Worm (Caenorhabditis elegans) whole organism, midembryonic: Measurements from ENCODE around the gene srw-38.

Experiments
- T22C8.4 ChIP-seq: fragments of 200-800 bp; sonication (Bioruptor generic); IDR thresholded peaks from 2 replicates; pipeline ENCODE4 v1.3.6; 2022; ENCODE audit warnings: missing genetic modification characterization, missing compliant biosample characterization
- cog-1 ChIP-seq: sonication (generic microtip); optimal IDR thresholded peaks from 2 replicates; lab custom pipeline; 2016; ENCODE audit warnings: missing genetic modification characterization, missing compliant biosample characterization
- flt-1 ChIP-seq: fragments of 200-800 bp; sonication (Bioruptor generic); IDR thresholded peaks from 2 replicates; pipeline ENCODE4 v1.3.6; 2022; ENCODE audit warnings: missing genetic modification characterization, missing compliant biosample characterization
- klf-2 ChIP-seq: fragments of 200-800 bp; sonication (Bioruptor generic); conservative IDR thresholded peaks from 2 replicates; pipeline ENCODE4 v1.3.6; 2022; ENCODE audit warnings: missing genetic modification reagents, missing genetic modification characterization, missing compliant biosample characterization
- med-1 ChIP-seq: sonication (generic microtip); optimal IDR thresholded peaks from 2 replicates; lab custom pipeline; 2017; ENCODE audit warnings: missing genetic modification characterization, mild to moderate bottlenecking, missing compliant biosample characterization, antibody characterized with exemption, missing genetic modification reagents; ENCODE audit not compliant: insufficient read depth
- ref-1 ChIP-seq: fragments of 200-800 bp; sonication (Bioruptor generic); conservative IDR thresholded peaks from 2 replicates; pipeline ENCODE4 v1.3.6; 2022; ENCODE audit warnings: missing genetic modification reagents, missing genetic modification characterization, missing compliant biosample characterization
- tab-1 ChIP-seq: fragments of 200-800 bp; sonication (Bioruptor generic); IDR thresholded peaks from 2 replicates; pipeline ENCODE4 v1.3.6; 2022; ENCODE audit warnings: missing genetic modification characterization, missing compliant biosample characterization
- ztf-23 ChIP-seq: fragments of 200-800 bp; sonication (Bioruptor generic); IDR thresholded peaks from 2 replicates; pipeline ENCODE4 v1.3.6; 2022; ENCODE audit warnings: missing genetic modification reagents, missing genetic modification characterization, missing compliant biosample characterization
- ztf-29 ChIP-seq: fragments of 200-800 bp; sonication (Bioruptor generic); IDR thresholded peaks from 2 replicates; pipeline ENCODE4 v1.3.6; 2022; ENCODE audit warnings: missing genetic modification reagents, missing genetic modification characterization, missing compliant biosample characterization

DNA sequence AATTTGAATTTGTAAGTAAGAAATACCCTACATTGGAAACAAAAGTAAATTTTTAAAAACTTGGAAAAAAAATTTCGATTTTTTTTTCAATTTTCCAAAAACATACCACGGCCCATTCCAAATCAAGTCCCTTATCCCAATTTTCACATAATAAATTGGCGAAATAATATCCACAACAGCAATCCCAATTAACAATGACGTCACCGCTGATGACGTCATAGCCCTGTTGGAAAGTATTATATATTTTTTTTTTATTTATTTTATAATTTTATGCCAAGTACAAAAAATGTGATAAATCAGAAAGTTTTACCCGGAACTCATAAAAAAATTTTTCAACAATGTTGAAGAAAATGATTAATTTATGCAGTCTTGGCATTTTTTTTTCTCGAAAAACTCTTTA lies 17.4 kb downstream of the srw-38 start:
- TF ChIP-seq tab-1 (GFP tag; lab: Robert Waterston, UW) = no peak
- TF ChIP-seq med-1 (GFP tag; lab: Kevin White, UChicago) = no peak
- TF ChIP-seq flt-1 (GFP tag; lab: Robert Waterston, UW) = no peak
- no peak for TF ChIP-seq klf-2 (GFP tag; lab: Robert Waterston, UW)
- TF ChIP-seq ztf-23 (GFP tag; lab: Robert Waterston, UW) = no peak
- TF ChIP-seq ref-1 (GFP tag; lab: Robert Waterston, UW) = no peak
- TF ChIP-seq cog-1 = no peak
- TF ChIP-seq ztf-29 (GFP tag; lab: Robert Waterston, UW) = no peak
- no peak for TF ChIP-seq T22C8.4 (GFP tag; lab: Robert Waterston, UW)
